Worm (Caenorhabditis elegans) whole organism, dauer: ENCODE results near the gene faxc-1.

Source experiments
- unc-62 ChIP-seq: sonication (generic microtip); optimal IDR thresholded peaks from 2 replicates; lab custom pipeline; 2017; ENCODE audit warnings: missing biosample characterization, missing genetic modification reagents, missing genetic modification characterization

faxc-1 gene

DNA sequence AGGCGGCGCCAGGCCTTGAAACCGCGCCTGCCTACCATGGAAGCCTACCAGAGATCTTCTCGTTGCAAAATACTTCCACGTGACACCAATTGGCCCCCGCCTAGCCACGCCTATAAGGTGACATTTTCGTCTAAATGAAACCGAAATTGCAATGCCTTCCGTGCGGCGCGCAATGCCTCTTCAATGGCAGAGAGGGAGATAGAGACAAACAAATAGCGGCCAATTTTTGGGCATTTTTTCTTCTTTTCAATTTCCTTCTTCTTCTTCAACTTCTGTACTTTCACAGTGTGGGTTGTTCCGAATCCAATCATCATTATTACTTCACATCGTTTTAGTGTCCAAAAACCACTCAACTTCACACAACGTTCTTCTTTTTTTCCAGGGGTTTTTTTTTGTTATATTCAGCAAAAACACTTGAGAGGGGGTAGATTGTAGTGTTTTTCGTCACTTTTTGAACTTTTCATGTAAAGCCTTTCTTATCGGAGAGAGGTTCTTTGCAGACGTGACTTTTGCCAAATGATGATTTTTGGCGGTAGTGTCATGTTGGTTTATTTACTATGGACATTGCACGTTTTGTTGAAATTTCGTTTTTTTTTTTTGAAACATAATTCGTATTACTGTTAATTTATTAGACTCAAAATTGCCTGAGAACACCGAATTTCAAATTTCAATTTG lies 2.7 kb upstream of the faxc-1 start:
- no peak for TF ChIP-seq unc-62 (GFP tag; lab: Kevin White, UChicago)

DNA sequence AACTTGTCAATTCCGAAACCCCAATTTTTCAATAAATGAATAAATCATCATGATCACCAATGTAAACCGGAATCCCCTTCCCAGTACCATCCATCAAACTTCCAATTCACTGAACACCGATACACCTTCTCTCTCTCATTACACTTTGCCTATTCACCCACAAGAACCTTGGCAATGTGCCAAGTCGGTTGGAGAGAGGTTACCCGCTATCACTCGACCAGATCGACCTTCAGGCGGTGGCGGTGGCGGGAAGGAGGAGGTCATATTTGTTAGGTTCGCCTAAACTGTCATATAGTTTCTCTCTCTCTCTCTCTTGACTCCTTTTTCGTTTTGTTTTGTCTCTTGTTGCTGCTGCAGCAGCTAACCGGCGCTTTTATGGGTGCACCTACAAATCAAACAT lies 1.4 kb upstream of the faxc-1 start:
- TF ChIP-seq unc-62 (GFP tag; lab: Kevin White, UChicago) = no peak

DNA sequence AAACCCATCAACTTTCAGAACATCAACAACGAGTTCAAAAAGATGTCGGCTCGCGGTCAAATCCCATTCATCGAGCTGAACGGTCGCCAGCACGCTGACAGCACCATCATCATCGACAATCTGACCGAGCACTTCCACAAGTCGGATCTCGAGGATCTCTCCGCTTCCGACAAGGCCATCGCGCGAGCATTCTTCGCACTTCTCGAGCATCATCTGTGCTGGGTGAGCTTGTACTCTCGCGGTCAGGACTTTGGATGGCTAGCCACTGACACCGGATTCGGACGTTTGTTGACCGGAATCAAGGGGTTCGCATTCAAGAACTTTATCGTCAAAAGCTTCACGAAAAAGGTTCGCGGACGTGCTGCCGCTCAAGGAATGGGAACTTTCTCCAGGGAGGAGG lies 855 bp downstream of the faxc-1 start:
- TF ChIP-seq unc-62 (GFP tag; lab: Kevin White, UChicago) = no peak

DNA sequence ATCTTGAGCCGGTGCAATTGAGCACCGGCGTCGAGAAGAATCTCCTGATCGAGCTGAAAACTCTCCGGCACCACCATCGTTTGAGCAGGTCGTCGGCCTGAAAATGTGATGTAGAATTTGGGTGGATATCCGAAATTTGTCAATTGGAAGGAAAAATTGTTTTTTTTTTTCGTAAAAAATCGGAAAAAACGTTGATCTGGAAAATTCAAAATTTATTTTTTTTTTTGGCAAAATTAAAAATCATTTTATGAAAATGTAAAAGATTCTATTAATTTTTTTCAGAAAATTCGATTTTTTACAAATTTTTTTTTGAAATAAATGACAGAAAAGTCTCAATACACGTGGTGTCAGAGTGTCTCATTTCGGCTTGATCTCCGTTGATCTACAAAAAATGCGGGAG lies 2.2 kb downstream of the faxc-1 start, which contains the start of gene tric-1B.1:
Gene tric-1B.1 (minus strand): TSS at position 101 of the 400 bp plus-strand sequence.
- TF ChIP-seq unc-62 (GFP tag; lab: Kevin White, UChicago) = no peak

DNA sequence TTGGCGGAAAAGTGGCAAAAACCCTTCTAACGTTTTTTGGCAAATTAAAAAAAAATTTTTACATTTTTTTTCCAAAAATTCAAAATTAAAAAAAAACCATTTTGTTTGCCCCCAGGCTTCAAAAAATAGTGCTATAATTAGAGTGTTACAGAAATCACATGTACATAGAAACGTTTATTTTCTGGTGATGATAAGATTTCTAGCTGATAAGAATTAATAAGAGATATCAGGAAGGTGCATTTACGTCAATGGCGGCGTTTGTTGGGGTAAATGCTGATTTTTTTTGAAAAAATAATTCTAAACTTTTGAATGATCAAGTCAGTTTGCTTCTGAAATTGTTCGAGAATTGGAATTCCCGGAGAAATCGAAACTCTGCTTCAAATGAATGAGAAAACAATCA lies 2.8 kb downstream of the faxc-1 start:
- TF ChIP-seq unc-62 (GFP tag; lab: Kevin White, UChicago) = no peak

DNA sequence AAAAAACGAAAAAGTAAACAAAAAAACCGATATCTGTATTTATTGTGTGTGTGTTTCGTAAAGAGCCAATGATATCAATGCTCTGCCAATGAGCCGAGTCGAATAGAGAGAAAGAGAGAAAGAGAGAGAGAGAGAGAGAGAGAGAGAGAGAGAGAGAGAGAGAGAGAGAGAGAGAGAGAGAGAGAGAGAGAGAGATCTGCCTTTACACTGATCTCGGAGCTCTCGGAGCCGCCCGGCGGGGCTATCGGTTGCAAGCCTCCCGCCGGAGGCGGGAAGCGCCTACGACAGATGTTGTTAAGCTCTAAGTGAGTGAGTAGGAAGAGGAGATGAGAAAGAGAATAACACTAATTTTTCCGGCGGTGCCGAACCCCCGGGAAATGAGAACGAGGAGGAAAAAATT lies 4.9 kb downstream of the faxc-1 start:
- TF ChIP-seq unc-62 (GFP tag; lab: Kevin White, UChicago) = no peak

DNA sequence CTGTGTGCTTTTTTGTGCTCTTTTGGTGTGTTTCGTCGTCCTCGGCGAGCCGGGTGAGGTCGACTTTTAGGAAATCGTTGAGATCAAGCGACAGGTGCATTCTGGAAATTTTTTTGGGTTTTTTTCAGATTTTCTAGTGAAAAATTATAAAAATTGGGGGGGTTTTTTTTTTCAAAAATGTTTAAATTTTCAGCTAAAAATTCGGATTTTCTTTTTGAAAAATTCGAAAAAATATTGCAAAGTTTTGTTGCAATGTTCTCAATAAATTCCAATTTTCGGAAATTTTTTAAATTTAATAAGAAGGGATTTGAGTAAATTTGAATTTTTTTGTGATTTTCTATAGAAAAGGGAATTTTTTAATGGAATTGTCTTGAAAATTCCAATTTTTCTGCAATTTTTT lies 11.0 kb downstream of the faxc-1 start, which contains the start of gene Y57A10A.27:
Gene Y57A10A.27 (minus strand): TSS at position 101 of the 400 bp plus-strand sequence.
- no peak for TF ChIP-seq unc-62 (GFP tag; lab: Kevin White, UChicago)

DNA sequence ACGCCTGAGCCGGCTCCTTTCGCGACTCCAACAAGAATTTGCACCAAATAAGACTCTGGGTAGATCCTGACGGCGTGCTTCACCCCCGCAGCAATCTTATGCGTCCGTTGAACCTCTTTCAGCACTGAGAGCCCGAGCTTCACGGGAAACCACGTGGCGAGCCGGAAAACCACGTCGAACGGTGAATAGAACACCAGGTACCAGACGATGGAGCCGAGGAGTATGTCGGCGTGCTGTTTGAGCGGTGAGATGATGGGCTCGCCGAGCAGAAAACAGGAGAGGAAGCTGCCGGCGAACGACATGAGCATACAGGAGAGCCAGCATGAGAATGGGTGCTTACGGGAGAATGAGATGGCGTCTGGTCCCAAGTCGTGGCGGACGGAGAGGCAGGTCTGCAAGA lies 14.6 kb downstream of the faxc-1 start:
- TF ChIP-seq unc-62 (GFP tag; lab: Kevin White, UChicago) = no peak

DNA sequence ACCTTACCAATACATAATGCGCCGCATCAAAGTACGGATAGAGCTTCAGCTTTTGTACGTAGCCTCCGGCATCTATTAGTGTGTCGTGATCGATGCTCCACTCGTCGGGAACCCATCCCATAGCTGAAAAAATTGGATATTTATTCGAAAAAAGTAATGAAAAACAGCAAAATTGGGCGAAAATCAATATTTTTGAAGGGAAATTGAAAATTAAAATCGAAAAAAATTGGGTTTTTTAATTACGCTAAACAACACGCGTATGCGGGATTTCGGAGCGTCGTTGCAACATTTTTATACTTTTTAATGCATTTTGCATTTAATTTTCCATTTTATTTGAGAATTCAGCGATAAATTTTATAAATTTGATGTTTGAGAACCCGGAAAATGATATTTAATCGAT lies 15.3 kb downstream of the faxc-1 start, which contains the start of the genes tric-1B.2 and Y57A10A.29:
Gene tric-1B.2 (minus strand): TSS at position 129 of the 400 bp plus-strand sequence.
Gene Y57A10A.29 (plus strand): TSS at position 303 of the 400 bp plus-strand sequence.
- no peak for TF ChIP-seq unc-62 (GFP tag; lab: Kevin White, UChicago)

DNA sequence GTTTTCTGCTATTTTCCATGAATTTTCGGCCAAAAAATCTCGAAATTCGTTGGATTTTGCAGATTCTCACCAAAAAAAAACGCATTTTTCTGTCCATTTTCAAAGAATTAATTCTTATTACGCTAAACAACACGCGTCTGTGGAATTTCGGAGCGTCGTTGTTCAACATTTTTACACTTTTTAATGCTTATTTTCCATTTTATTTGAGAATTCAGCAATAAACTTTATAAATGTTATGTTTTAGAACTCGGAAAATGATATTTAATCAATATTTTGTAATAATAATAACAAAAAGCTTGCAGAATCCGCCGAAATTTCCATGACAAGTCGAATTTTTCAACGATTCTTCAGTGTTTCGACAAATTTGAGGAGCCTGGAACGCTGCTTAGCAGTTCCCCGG lies 16.4 kb downstream of the faxc-1 start, which contains the start of gene ife-5:
Gene ife-5 (plus strand): TSS at position 301 of the 400 bp plus-strand sequence.
- TF ChIP-seq unc-62 (GFP tag; lab: Kevin White, UChicago) = no peak

DNA sequence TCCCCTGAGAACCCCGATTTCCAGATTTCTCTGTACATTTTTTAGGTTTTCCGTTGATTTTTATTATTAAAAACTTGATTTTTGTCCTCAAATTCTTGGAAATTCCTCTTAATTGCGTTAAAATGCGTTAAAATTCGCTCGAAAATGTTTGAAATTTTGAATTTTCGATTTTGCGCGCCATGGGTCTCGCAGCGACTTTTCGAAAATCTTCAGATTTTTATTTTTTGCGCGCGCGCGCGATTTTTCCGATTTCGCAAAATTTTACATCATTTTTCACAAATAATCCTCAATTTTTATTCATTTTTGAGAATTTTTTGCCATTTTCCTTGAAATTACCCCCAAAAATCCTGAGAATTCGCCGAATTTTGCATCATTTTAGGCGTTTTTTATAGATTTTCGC lies 20.1 kb downstream of the faxc-1 start:
- TF ChIP-seq unc-62 (GFP tag; lab: Kevin White, UChicago) = no peak

DNA sequence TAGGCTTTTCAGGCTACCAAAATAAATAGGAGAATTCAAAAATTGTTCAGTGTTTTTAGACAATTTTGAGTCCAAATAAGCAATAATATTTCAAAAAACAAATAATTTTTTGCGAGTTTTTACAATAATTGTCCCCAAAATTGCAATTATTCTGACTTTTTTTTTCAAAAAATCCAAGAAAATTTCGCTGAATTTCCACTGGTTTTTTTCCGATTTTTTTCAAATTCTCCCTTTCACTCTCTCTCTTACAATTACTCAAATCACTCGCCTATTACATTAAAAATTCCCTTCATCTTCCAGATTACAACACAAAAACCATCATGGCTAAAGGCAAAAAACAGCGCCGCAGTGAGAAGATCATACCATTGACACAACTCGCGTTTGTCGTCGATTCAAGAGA lies 25.1 kb downstream of the faxc-1 start, which contains the start of gene Y57A10A.31:
Gene Y57A10A.31 (plus strand): TSS at position 301 of the 400 bp plus-strand sequence.
- TF ChIP-seq unc-62 (GFP tag; lab: Kevin White, UChicago) = no peak

DNA sequence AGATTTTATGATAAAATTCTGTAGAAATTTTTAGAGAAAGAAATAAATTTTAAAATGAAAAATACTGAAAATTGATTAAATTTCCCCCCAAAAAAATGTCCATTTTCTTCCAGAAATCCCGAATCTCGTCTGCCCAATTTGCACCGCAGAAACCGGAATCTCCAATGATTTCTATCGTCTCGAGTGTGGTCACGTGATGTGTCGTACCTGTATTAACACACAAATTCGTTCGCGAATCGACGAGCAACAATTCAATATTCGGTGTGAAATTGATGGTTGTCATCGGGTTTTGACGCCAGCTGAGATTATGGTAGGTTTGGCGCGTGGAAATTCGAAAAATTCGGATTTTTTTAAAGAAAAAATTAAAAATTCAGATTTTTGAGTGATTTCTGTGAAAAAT lies 32.6 kb downstream of the faxc-1 start:
- no peak for TF ChIP-seq unc-62 (GFP tag; lab: Kevin White, UChicago)

DNA sequence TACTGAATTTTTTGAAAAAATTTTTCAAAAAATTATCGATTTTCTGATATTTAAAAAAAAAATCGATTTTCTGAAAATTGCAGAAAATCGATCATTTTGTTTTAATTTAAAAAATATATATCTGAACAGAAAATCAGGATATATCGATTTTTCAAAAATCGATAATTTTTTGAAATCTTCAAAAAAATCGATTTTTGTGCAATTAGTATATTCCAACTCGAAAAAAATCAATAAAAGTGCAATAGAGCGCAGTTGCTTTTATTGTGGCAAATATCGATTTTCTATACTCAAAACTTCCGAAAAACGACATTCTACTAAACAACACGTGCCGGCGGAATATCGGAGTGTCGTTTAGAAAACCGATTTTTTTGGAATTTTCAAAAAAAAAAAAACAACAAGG lies 36.7 kb downstream of the faxc-1 start:
- no peak for TF ChIP-seq unc-62 (GFP tag; lab: Kevin White, UChicago)

DNA sequence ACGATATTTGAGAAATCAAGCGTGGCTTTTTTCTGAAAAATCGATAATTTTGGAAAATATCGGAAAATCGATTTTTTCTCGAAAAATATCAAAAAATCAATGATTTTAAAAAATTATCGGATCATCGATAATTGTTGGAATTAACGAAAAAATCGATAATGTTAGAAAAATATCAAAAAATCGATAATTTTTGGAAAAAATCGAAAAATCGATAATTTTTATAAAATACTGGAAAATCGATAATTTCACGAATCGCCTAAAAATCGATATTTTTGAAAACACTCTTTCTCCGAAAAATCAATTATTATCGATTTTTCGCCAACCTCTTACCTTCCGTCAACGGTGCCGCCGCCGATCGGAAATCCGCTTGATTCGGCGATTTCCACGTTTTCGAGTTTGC lies 37.2 kb downstream of the faxc-1 start:
- no peak for TF ChIP-seq unc-62 (GFP tag; lab: Kevin White, UChicago)

DNA sequence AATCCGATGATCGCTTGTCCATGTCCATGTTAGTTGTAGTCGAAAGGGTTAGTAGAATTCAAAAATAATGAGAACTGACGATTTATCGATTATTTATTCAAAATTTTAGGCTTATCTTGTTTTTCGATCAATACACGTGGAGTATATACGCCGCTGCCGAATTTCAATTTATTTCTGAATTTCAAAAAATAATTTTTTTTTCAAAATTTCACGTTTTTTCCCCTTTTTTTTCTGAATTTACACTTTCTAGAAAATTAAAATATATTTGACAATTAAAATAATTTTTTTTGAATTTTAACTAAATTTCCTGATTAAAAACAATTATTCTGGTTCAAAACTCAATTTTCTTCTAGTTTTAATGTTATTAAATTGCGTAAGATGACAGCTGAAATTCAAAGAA lies 38.4 kb downstream of the faxc-1 start, which contains the start of gene C50E10.1:
Gene C50E10.1 (minus strand): TSS at position 101 of the 400 bp plus-strand sequence.
- no peak for TF ChIP-seq unc-62 (GFP tag; lab: Kevin White, UChicago)

DNA sequence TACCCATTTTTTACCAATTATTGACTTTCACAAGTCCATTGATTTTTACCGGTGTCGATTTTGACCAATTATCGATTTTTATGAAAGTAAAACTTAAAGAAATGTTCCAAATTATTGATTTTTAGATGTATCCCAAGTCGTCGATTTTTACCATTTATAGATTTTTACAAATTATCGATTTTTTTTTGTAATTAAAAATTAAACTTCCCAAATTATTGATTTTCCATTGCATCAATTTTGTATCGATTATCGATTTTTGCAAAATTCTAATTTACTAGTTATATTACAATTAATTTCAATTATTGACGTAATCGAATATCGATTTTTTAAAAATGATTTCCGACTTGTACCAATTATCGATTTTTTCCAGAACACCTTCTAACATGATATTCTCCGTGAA lies 39.1 kb downstream of the faxc-1 start, which contains the start of gene sre-50:
Gene sre-50 (plus strand): TSS at position 384 of the 400 bp plus-strand sequence.
- TF ChIP-seq unc-62 (GFP tag; lab: Kevin White, UChicago) = no peak
